Fruit fly (Drosophila melanogaster): ENCODE results near the gene Acsf3.

Acsf3 gene

dm6 chrX:7301351-7302328, 27.2 kb upstream of the Acsf3 start (continued):
- TF ChIP-seq sqz (GFP tag; optimal IDR thresholded peaks at IDR 0.05): peak; percentile 19
- TF ChIP-seq sc (optimal IDR thresholded peaks at IDR 0.05): no peak
- peak; percentile 55 for TF ChIP-seq sc (GFP tag; optimal IDR thresholded peaks at IDR 0.05)
- TF ChIP-seq Mes4 (GFP tag; optimal IDR thresholded peaks at IDR 0.05): peak; percentile 44
- TF ChIP-seq CG9817 (tag; optimal IDR thresholded peaks at IDR 0.05): peak; percentile 22
- TF ChIP-seq az2 (GFP tag; optimal IDR thresholded peaks at IDR 0.05): peak; percentile 63
- peak; percentile 18 for TF ChIP-seq gcm2 (GFP tag; optimal IDR thresholded peaks at IDR 0.05)
- peak; percentile 45 for TF ChIP-seq CG12236 (GFP tag; optimal IDR thresholded peaks at IDR 0.05)
- TF ChIP-seq CG6689 (GFP tag; IDR thresholded peaks at IDR 0.05): 0 out of 2 replicates have a peak, but pooled peaks have one; percentile 20
- peak; percentile 40 for TF ChIP-seq CG10462 (GFP tag; optimal IDR thresholded peaks at IDR 0.05)
- no peak for TF ChIP-seq Stat92E (GFP tag; optimal IDR thresholded peaks at IDR 0.05)
- peak; percentile 35 for TF ChIP-seq CG10366 (GFP tag; IDR thresholded peaks at IDR 0.05)
- TF ChIP-seq Hmr (GFP tag; optimal IDR thresholded peaks at IDR 0.05): peak; percentile 33
- TF ChIP-seq Oli (tag; optimal IDR thresholded peaks at IDR 0.05): peak; percentile 78
- TF ChIP-seq Atf3 (GFP tag; optimal IDR thresholded peaks at IDR 0.05): peak; percentile 3
- peak; percentile 67; the same call in 1 of the 3 replicates for TF ChIP-seq gce (GFP tag; IDR thresholded peaks at IDR 0.05)
- TF ChIP-seq emc (GFP tag; optimal IDR thresholded peaks at IDR 0.05): no peak
- TF ChIP-seq CG30403 (GFP tag; optimal IDR thresholded peaks at IDR 0.05): peak; percentile 79
- TF ChIP-seq NK7.1 (GFP tag; optimal IDR thresholded peaks at IDR 0.05): peak; percentile 9
- TF ChIP-seq CG2116 (GFP tag; optimal IDR thresholded peaks at IDR 0.05): peak; percentile 16
- peak; percentile 29; the same call in 1 of the 2 replicates for TF ChIP-seq sob (GFP tag; IDR thresholded peaks at IDR 0.05)
- no peak for TF ChIP-seq dimm (GFP tag; IDR thresholded peaks at IDR 0.05)
- peak; percentile 51 for TF ChIP-seq CG15269 (tag; optimal IDR thresholded peaks at IDR 0.05)
- TF ChIP-seq CG17359 (tag; optimal IDR thresholded peaks at IDR 0.05): peak; percentile 48
- no peak for TF ChIP-seq sens-2 (GFP tag; IDR thresholded peaks at IDR 0.05)
- TF ChIP-seq Atf-2 (GFP tag; optimal IDR thresholded peaks at IDR 0.05): peak; percentile 20
- no peak for TF ChIP-seq corto (GFP tag; optimal IDR thresholded peaks at IDR 0.05)
- TF ChIP-seq Bgb (GFP tag; IDR thresholded peaks at IDR 0.05; ENCODE audit: partially characterized antibody): no peak
- peak; percentile 77 for TF ChIP-seq Med (GFP tag)
- peak; percentile 43 for TF ChIP-seq CG17829 (tag; optimal IDR thresholded peaks at IDR 0.05)
- TF ChIP-seq pum (GFP tag; optimal IDR thresholded peaks at IDR 0.05): peak; percentile 3
- TF ChIP-seq Max (GFP tag; optimal IDR thresholded peaks at IDR 0.05): peak; percentile 47
- peak; percentile 70 for TF ChIP-seq tio (GFP tag; optimal IDR thresholded peaks at IDR 0.05)
- TF ChIP-seq CG10959 (GFP tag; IDR thresholded peaks at IDR 0.05): peak; percentile 32; the same call in 1 of the 2 replicates
- no peak for TF ChIP-seq prd (optimal IDR thresholded peaks at IDR 0.05)
- TF ChIP-seq prd (GFP tag; IDR thresholded peaks at IDR 0.05): peak; percentile 50; the same call in 1 of the 3 replicates
- no peak for TF ChIP-seq fd64A (GFP tag; optimal IDR thresholded peaks at IDR 0.05)
- peak; percentile 55; the same call in 2 of the 3 replicates for TF ChIP-seq zfh1 (GFP tag; IDR thresholded peaks at IDR 0.05)
- TF ChIP-seq CG31388 (GFP tag; optimal IDR thresholded peaks at IDR 0.05): no peak
- peak; percentile 3 for TF ChIP-seq lab (GFP tag; optimal IDR thresholded peaks at IDR 0.05)
- peak; percentile 68 for TF ChIP-seq CG4424 (GFP tag; optimal IDR thresholded peaks at IDR 0.05)
- TF ChIP-seq Trl (optimal IDR thresholded peaks at IDR 0.05): peak in 1 of 2 experiments; percentile 16
- no peak for TF ChIP-seq Trl (GFP tag; optimal IDR thresholded peaks at IDR 0.05)
- peak; percentile 29 for TF ChIP-seq Chrac-16 (GFP tag; optimal IDR thresholded peaks at IDR 0.05)
- TF ChIP-seq CG2889 (GFP tag; IDR thresholded peaks at IDR 0.05): no peak
- no peak for TF ChIP-seq maf-S (GFP tag; optimal IDR thresholded peaks at IDR 0.05)
- peak in 1 of 2 experiments; percentile 59 for TF ChIP-seq Eip74EF (GFP tag; optimal IDR thresholded peaks at IDR 0.05)
- peak in 1 of 3 experiments; percentile 86 for TF ChIP-seq lola (GFP tag; optimal IDR thresholded peaks at IDR 0.05)
